Worm (Caenorhabditis elegans) whole organism, L3 larva: Measurements from ENCODE around the gene wdfy-2.
A peak's percentile ranks its signal among the peaks of the same experiment; 100 is the strongest.

Experiments
- R02D3.7 ChIP-seq: fragments of 150-350 bp; optimal IDR thresholded peaks from 2 replicates; lab custom pipeline; 2014; ENCODE audit warnings: missing biosample characterization, missing genetic modification characterization
- ZK546.5 ChIP-seq: sonication (generic microtip); optimal IDR thresholded peaks from 2 replicates; lab custom pipeline; 2017; ENCODE audit warnings: missing biosample characterization, missing genetic modification characterization
- ama-1 ChIP-seq: fragments of 150-350 bp; optimal IDR thresholded peaks from 2 replicates; lab custom pipeline; 2018
- ceh-28 ChIP-seq: fragments of 150-350 bp; optimal IDR thresholded peaks from 2 replicates; lab custom pipeline; 2014; ENCODE audit warnings: missing biosample characterization, missing genetic modification reagents, missing genetic modification characterization
- daf-12 ChIP-seq: fragments of 150-350 bp; optimal IDR thresholded peaks from 2 replicates; lab custom pipeline; 2014; ENCODE audit warnings: missing biosample characterization, missing genetic modification reagents, missing genetic modification characterization
- elt-1 ChIP-seq: fragments of 150-350 bp; optimal IDR thresholded peaks from 2 replicates; lab custom pipeline; 2014; ENCODE audit warnings: missing biosample characterization, missing genetic modification characterization
- elt-2 ChIP-seq: sonication (generic microtip); optimal IDR thresholded peaks from 2 replicates; lab custom pipeline; 2016; ENCODE audit warnings: missing genetic modification reagents, mild to moderate bottlenecking, missing genetic modification characterization, missing compliant biosample characterization
- elt-3 ChIP-seq, 3 experiments: fragments of 150-350 bp in 1 of 3; sonication (generic microtip) in 2 of 3; optimal IDR thresholded peaks; 2 replicates in 2 of 3; 4 replicates in 1 of 3; lab custom pipeline; 2014 to 2017; ENCODE audit warnings: missing biosample characterization in 3 of 3, missing genetic modification characterization in 3 of 3
- fos-1 ChIP-seq: fragments of 150-350 bp; optimal IDR thresholded peaks from 2 replicates; lab custom pipeline; 2014; ENCODE audit warnings: missing biosample characterization, missing genetic modification characterization
- hmg-11 ChIP-seq: sonication (generic microtip); optimal IDR thresholded peaks from 2 replicates; lab custom pipeline; 2016; ENCODE audit warnings: missing genetic modification characterization, missing compliant biosample characterization
- jun-1 ChIP-seq: fragments of 150-350 bp; optimal IDR thresholded peaks from 2 replicates; lab custom pipeline; 2014; ENCODE audit warnings: missing biosample characterization, missing genetic modification reagents, missing genetic modification characterization
- lin-15B ChIP-seq: fragments of 150-350 bp; optimal IDR thresholded peaks from 2 replicates; lab custom pipeline; 2014; ENCODE audit warnings: missing biosample characterization, missing genetic modification characterization
- mdl-1 ChIP-seq: fragments of 150-350 bp; optimal IDR thresholded peaks from 2 replicates; lab custom pipeline; 2014; ENCODE audit warnings: missing biosample characterization, missing genetic modification characterization
- nfya-1 ChIP-seq: sonication (generic microtip); optimal IDR thresholded peaks from 2 replicates; lab custom pipeline; 2017; ENCODE audit warnings: missing genetic modification characterization, mild to moderate bottlenecking, missing compliant biosample characterization, antibody characterized with exemption, moderate library complexity; ENCODE audit not compliant: insufficient read depth
- nhr-12 ChIP-seq: fragments of 150-350 bp; optimal IDR thresholded peaks from 2 replicates; lab custom pipeline; 2014; ENCODE audit warnings: missing biosample characterization, missing genetic modification characterization
- nhr-23 ChIP-seq: fragments of 150-350 bp; optimal IDR thresholded peaks from 2 replicates; lab custom pipeline; 2014; ENCODE audit warnings: missing biosample characterization, missing genetic modification reagents, missing genetic modification characterization
- nhr-237 ChIP-seq: fragments of 150-350 bp; optimal IDR thresholded peaks from 2 replicates; lab custom pipeline; 2014; ENCODE audit warnings: missing biosample characterization, missing genetic modification characterization
- nhr-25 ChIP-seq: sonication (generic microtip); optimal IDR thresholded peaks from 2 replicates; lab custom pipeline; 2017; ENCODE audit warnings: missing biosample characterization, missing genetic modification characterization
- nhr-43 ChIP-seq: sonication (generic microtip); optimal IDR thresholded peaks from 2 replicates; lab custom pipeline; 2016; ENCODE audit warnings: mild to moderate bottlenecking, missing genetic modification characterization, missing compliant biosample characterization; ENCODE audit not compliant: poor library complexity, severe bottlenecking
- nhr-67 ChIP-seq: fragments of 150-350 bp; optimal IDR thresholded peaks from 2 replicates; lab custom pipeline; 2014; ENCODE audit warnings: missing biosample characterization, missing genetic modification characterization
- pha-4 ChIP-seq: fragments of 150-350 bp; optimal IDR thresholded peaks from 2 replicates; lab custom pipeline; 2014; ENCODE audit warnings: missing biosample characterization, missing genetic modification reagents, missing genetic modification characterization
- pqm-1 ChIP-seq: fragments of 150-350 bp; optimal IDR thresholded peaks from 2 replicates; lab custom pipeline; 2017; ENCODE audit warnings: missing biosample characterization, missing genetic modification characterization, inconsistent platforms
- sea-2 ChIP-seq: fragments of 150-350 bp; sonication (generic microtip); optimal IDR thresholded peaks from 4 replicates; lab custom pipeline; 2014; ENCODE audit warnings: missing biosample characterization, missing genetic modification reagents, missing genetic modification characterization
- snpc-4 ChIP-seq: fragments of 150-350 bp; optimal IDR thresholded peaks from 2 replicates; lab custom pipeline; 2014; ENCODE audit warnings: missing biosample characterization, missing genetic modification characterization
- tbx-2 ChIP-seq: sonication (generic microtip); optimal IDR thresholded peaks from 2 replicates; lab custom pipeline; 2016; ENCODE audit warnings: mild to moderate bottlenecking, missing genetic modification characterization, missing compliant biosample characterization
- unc-39 ChIP-seq: sonication (generic microtip); optimal IDR thresholded peaks from 4 replicates; lab custom pipeline; 2017; ENCODE audit warnings: missing biosample characterization, missing genetic modification characterization
- unc-62 ChIP-seq: fragments of 150-350 bp; sonication (generic microtip); optimal IDR thresholded peaks from 4 replicates; lab custom pipeline; 2014; ENCODE audit warnings: missing biosample characterization, missing genetic modification reagents, missing genetic modification characterization
- ztf-11 ChIP-seq: fragments of 150-350 bp; optimal IDR thresholded peaks from 2 replicates; lab custom pipeline; 2014; ENCODE audit warnings: missing biosample characterization, missing genetic modification characterization
- ztf-4 ChIP-seq: fragments of 150-350 bp; optimal IDR thresholded peaks from 2 replicates; lab custom pipeline; 2014; ENCODE audit warnings: missing biosample characterization, missing genetic modification characterization

The wdfy-2 gene

ce11 chrII:9325555-9325954 lies 5.9 kb downstream of the wdfy-2 start:
- no peak for TF ChIP-seq tbx-2
- peak; percentile 25 for TF ChIP-seq jun-1 (tag; lab: Kevin White, UChicago)
- TF ChIP-seq lin-15B (tag; lab: Kevin White, UChicago): no peak
- peak; percentile 81 for TF ChIP-seq elt-2 (tag; lab: Kevin White, UChicago)
- TF ChIP-seq pqm-1 (tag; lab: Kevin White, UChicago): peak; percentile 76
- TF ChIP-seq, all 47 proteins: peak for 3

ce11 chrII:9329474-9329873 lies 9.8 kb downstream of the wdfy-2 start, which contains the start of gene wbp-2:
Gene wbp-2, plus strand, starts transcription at chrII:9329774.
- no peak for TF ChIP-seq ztf-4 (tag; lab: Kevin White, UChicago)
- no peak for TF ChIP-seq pha-4 (tag; lab: Kevin White, UChicago)
- TF ChIP-seq nhr-67 (tag; lab: Kevin White, UChicago): no peak
- TF ChIP-seq, all 47 proteins: peak for 0

- TF ChIP-seq hmg-11 (tag; lab: Kevin White, UChicago) (no peak), snpc-4 (tag; lab: Kevin White, UChicago) (no peak), ztf-11 (tag; lab: Kevin White, UChicago) (no peak), ama-1 (lab: Kevin White, UChicago) (no peak), ZK546.5 (no peak), nhr-12 (no peak), elt-3 (tag; optimal IDR thresholded peaks at IDR 0.05; lab: Kevin White, UChicago) (no peak)
- TF ChIP-seq, all 47 proteins: peak for 0
Observed at ce11 chrII:9331343-9331742, 11.7 kb downstream of the wdfy-2 start, which contains the start of gene eif-3.F. Gene eif-3.F, plus strand, starts transcription at chrII:9331643.

- TF ChIP-seq ceh-28 (tag; lab: Kevin White, UChicago) (no peak), fos-1 (tag; lab: Kevin White, UChicago) (no peak), hmg-11 (tag; lab: Kevin White, UChicago) (no peak), nhr-67 (tag; lab: Kevin White, UChicago) (no peak)
- TF ChIP-seq, all 47 proteins: peak for 0
Observed at ce11 chrII:9333034-9333433, 13.4 kb downstream of the wdfy-2 start.

ce11 chrII:9333714-9334113 lies 14.0 kb downstream of the wdfy-2 start, which contains the start of gene scp-1:
Gene scp-1, plus strand, starts transcription at chrII:9334014.
- no peak for TF ChIP-seq daf-12 (tag; lab: Kevin White, UChicago)
- peak; percentile 46 for TF ChIP-seq ceh-28 (tag; lab: Kevin White, UChicago)
- TF ChIP-seq jun-1 (tag; lab: Kevin White, UChicago): no peak

- TF ChIP-seq sea-2 (no peak), pha-4 (tag; lab: Kevin White, UChicago) (peak; percentile 12), elt-2 (tag; lab: Kevin White, UChicago) (no peak), nhr-25 (tag; lab: Kevin White, UChicago) (no peak), pqm-1 (tag; lab: Kevin White, UChicago) (no peak), ama-1 (lab: Kevin White, UChicago) (peak; percentile 31), mdl-1 (tag; lab: Kevin White, UChicago) (no peak), unc-39 (no peak), ztf-11 (tag; lab: Kevin White, UChicago) (no peak), elt-1 (tag; lab: Kevin White, UChicago) (no peak)
Observed at ce11 chrII:9336651-9337050, 17.0 kb downstream of the wdfy-2 start.

- TF ChIP-seq elt-2 (tag; lab: Kevin White, UChicago) (no peak), nhr-43 (tag; lab: Kevin White, UChicago) (no peak), nhr-237 (tag; lab: Kevin White, UChicago) (no peak), nhr-25 (tag; lab: Kevin White, UChicago) (peak; percentile 9), ama-1 (lab: Kevin White, UChicago) (peak; percentile 85)
- TF ChIP-seq, all 47 proteins: peak for 2
Observed at ce11 chrII:9338859-9339258, 19.2 kb downstream of the wdfy-2 start, which contains the start of gene ttll-12. Gene ttll-12, plus strand, starts transcription at chrII:9338997.

- TF ChIP-seq nhr-237 (tag; lab: Kevin White, UChicago) (no peak), tbx-2 (peak; percentile 39), nhr-43 (tag; lab: Kevin White, UChicago) (peak; percentile 92), nhr-23 (tag; lab: Kevin White, UChicago) (peak; percentile 65), nfya-1 (tag; lab: Kevin White, UChicago) (no peak), R02D3.7 (no peak), unc-62 (GFP tag; lab: Kevin White, UChicago) (peak; percentile 58), nhr-25 (tag; lab: Kevin White, UChicago) (peak; percentile 51), elt-3 (tag; optimal IDR thresholded peaks at IDR 0.05; lab: Kevin White, UChicago) (peak in 2 of 3 experiments; percentile 59 to 86)
Observed at ce11 chrII:9343955-9344354, 24.3 kb downstream of the wdfy-2 start.
